Worm (Caenorhabditis elegans) whole organism, late embryonic: ENCODE measurements around the gene Y17D7B.4.

ENCODE experiments used
- fax-1 ChIP-seq: sonication (generic microtip); optimal IDR thresholded peaks from 2 replicates; lab custom pipeline; 2016; ENCODE audit warnings: missing genotype, missing genetic modification characterization, missing compliant biosample characterization
- nhr-11 ChIP-seq: fragments of 150-350 bp; optimal IDR thresholded peaks from 2 replicates; lab custom pipeline; 2014; ENCODE audit warnings: missing biosample characterization, missing genetic modification characterization
- pat-9 ChIP-seq: fragments of 200-800 bp; sonication (Bioruptor generic); optimal IDR thresholded peaks from 2 replicates; lab custom pipeline; 2018; ENCODE audit warnings: mild to moderate bottlenecking, missing genetic modification characterization, moderate library complexity, missing compliant biosample characterization
- pax-1 ChIP-seq: fragments of 150-350 bp; optimal IDR thresholded peaks from 2 replicates; lab custom pipeline; 2014; ENCODE audit warnings: missing biosample characterization, missing genetic modification characterization
- zip-5 ChIP-seq: sonication (generic microtip); optimal IDR thresholded peaks from 2 replicates; lab custom pipeline; 2016; ENCODE audit warnings: missing genetic modification characterization, missing compliant biosample characterization
- ztf-16 ChIP-seq: sonication (generic microtip); optimal IDR thresholded peaks from 2 replicates; lab custom pipeline; 2017; ENCODE audit warnings: missing genetic modification characterization, missing compliant biosample characterization

DNA sequence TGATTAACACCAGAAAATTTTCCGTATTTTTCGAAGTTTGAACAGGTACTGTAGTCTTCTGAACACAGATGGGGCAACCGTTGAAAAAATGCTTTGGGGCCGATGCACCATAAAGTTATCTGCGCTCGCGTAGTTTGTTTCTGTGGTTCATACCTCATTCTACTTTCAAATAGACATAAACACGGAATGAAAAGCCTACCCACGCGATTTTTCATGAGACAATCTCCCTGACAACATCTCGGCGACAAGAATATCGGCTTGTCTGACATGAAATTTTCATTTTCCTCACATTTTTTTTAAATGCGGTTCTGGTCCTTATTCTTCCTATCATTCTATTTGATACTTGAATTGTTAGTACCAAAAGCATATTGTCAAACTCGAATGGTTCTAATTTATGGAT lies 3.7 kb downstream of the Y17D7B.4 start, which contains the start of gene clec-257:
- TF ChIP-seq pax-1 (tag; lab: Kevin White, UChicago) (no peak), nhr-11 (tag; lab: Kevin White, UChicago) (no peak), pat-9 (tag; lab: Kevin White, UChicago) (no peak), zip-5 (tag; lab: Kevin White, UChicago) (no peak), fax-1 (tag; lab: Kevin White, UChicago) (no peak), ztf-16 (tag; lab: Kevin White, UChicago) (no peak)
